Worm (Caenorhabditis elegans): ENCODE measurements around the gene abu-4.

ce11 chrV:2266958-2267357 lies 7.7 kb upstream of the abu-4 start, which contains the start of gene nhr-275:
- TF ChIP-seq zag-1 (tag; optimal IDR thresholded peaks at IDR 0.05): no peak
- no peak for TF ChIP-seq alr-1 (tag; optimal IDR thresholded peaks at IDR 0.05)
- TF ChIP-seq snpc-4 (tag; optimal IDR thresholded peaks at IDR 0.05): no peak
- TF ChIP-seq lin-13 (GFP tag; optimal IDR thresholded peaks at IDR 0.05): no peak
